Worm (Caenorhabditis elegans): ENCODE data around the gene F46E10.3.

F46E10.3 gene

DNA sequence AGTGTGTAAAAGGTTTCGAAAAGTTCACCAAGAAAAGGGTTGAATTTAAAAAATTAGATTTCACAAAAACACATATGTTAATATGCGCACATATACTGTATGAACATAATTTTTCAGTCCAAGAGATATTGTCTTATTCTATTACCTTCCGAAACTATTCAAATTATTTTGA lies at the start of gene F46E10.3:
Gene F46E10.3 (plus strand): TSS at position 73 of the 172 bp plus-strand sequence.
- no peak for TF ChIP-seq T23F11.4 (GFP tag; optimal IDR thresholded peaks at IDR 0.05)
- no peak for TF ChIP-seq che-1 (tag; optimal IDR thresholded peaks at IDR 0.05)
- no peak for TF ChIP-seq fax-1 (tag; optimal IDR thresholded peaks at IDR 0.05)
- TF ChIP-seq nhr-11 (tag; optimal IDR thresholded peaks at IDR 0.05), result no peak
- TF ChIP-seq unc-86 (tag; optimal IDR thresholded peaks at IDR 0.05), result no peak
- TF ChIP-seq mec-3 (tag; optimal IDR thresholded peaks at IDR 0.05; ENCODE audit: borderline replicate concordance), result no peak
- TF ChIP-seq ceh-48 (tag; optimal IDR thresholded peaks at IDR 0.05), result no peak
- TF ChIP-seq ceh-22 (tag; optimal IDR thresholded peaks at IDR 0.05), result no peak
- TF ChIP-seq lin-11 (tag; optimal IDR thresholded peaks at IDR 0.05), result no peak
- TF ChIP-seq sox-4 (tag; optimal IDR thresholded peaks at IDR 0.05), result no peak
- no peak for TF ChIP-seq rnt-1 (tag; optimal IDR thresholded peaks at IDR 0.05)
- no peak for TF ChIP-seq hlh-13 (GFP tag; optimal IDR thresholded peaks at IDR 0.05)
- no peak for TF ChIP-seq ztf-16 (tag; optimal IDR thresholded peaks at IDR 0.05)
- TF ChIP-seq ceh-31 (tag; optimal IDR thresholded peaks at IDR 0.05), result no peak
- no peak for TF ChIP-seq pha-2 (tag; optimal IDR thresholded peaks at IDR 0.05)
- TF ChIP-seq pax-1 (tag; optimal IDR thresholded peaks at IDR 0.05), result no peak
- TF ChIP-seq Y22D7AL.16 (tag; optimal IDR thresholded peaks at IDR 0.05), result no peak
- no peak for TF ChIP-seq sdc-2 (tag; optimal IDR thresholded peaks at IDR 0.05)
- TF ChIP-seq hlh-6 (tag; optimal IDR thresholded peaks at IDR 0.05), result no peak
- TF ChIP-seq K02D7.2 (tag; optimal IDR thresholded peaks at IDR 0.05), result no peak

DNA sequence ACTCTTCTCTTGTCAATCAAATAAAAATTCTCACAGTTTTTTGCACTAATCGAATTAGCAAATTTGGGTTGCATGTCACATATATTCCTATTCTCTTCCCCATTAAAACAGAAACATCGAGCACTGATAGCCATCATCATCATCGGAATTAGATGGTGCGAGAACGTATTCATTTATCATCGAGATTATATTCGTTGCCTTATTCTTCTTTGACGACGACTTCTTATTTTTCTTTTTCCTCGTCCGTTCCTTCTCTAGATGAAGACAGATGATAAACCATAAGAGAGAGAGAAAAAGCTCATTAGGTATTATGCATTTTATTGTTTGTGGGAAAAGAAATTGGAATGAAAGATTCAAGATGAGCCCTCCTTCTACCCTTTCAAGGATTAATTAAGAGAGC lies 46.9 kb upstream of the F46E10.3 start:
- no peak for TF ChIP-seq sox-4 (tag; optimal IDR thresholded peaks at IDR 0.05)
- no peak for TF ChIP-seq K02D7.2 (tag; optimal IDR thresholded peaks at IDR 0.05)
- no peak for TF ChIP-seq hlh-13 (GFP tag; optimal IDR thresholded peaks at IDR 0.05)
- no peak for TF ChIP-seq hlh-15 (tag; optimal IDR thresholded peaks at IDR 0.05)
- no peak for TF ChIP-seq ceh-48 (tag; optimal IDR thresholded peaks at IDR 0.05)
- TF ChIP-seq elt-2 (tag; optimal IDR thresholded peaks at IDR 0.05), result no peak
- TF ChIP-seq ceh-2 (tag; optimal IDR thresholded peaks at IDR 0.05), result no peak
- TF ChIP-seq syd-9 (tag; optimal IDR thresholded peaks at IDR 0.05), result no peak
- TF ChIP-seq ref-2 (tag; optimal IDR thresholded peaks at IDR 0.05), result no peak
- no peak for TF ChIP-seq nfya-1 (tag; optimal IDR thresholded peaks at IDR 0.05)
- no peak for TF ChIP-seq C38D4.7 (GFP tag; optimal IDR thresholded peaks at IDR 0.05)
- TF ChIP-seq F13H6.1 (tag; optimal IDR thresholded peaks at IDR 0.05), result no peak
- no peak for TF ChIP-seq tbx-7 (tag; optimal IDR thresholded peaks at IDR 0.05)
- TF ChIP-seq fkh-6 (tag; optimal IDR thresholded peaks at IDR 0.05), result no peak
- TF ChIP-seq ceh-19 (GFP tag; optimal IDR thresholded peaks at IDR 0.05), result no peak
- no peak for TF ChIP-seq ama-1 (optimal IDR thresholded peaks at IDR 0.05)
- no peak for TF ChIP-seq hlh-6 (tag; optimal IDR thresholded peaks at IDR 0.05)

DNA sequence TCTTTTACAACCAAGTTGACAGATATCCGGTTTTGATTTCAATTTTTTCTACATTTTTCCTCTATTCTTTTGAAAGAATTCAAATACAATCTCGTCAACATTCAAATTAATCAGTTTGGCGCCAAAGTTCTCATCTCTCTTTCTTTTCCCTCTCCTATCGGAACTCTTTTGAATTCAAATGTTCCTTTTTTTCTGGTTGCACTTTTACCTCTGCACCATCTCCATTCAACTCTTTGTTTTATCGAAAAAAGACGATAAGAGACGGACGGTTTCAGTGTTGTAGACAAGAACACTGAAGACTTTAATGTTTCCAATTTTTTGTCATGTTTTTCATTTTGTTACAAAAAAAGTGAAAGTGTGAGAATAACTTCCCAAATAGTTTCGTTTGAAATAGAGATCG lies 42.1 kb upstream of the F46E10.3 start:
- TF ChIP-seq C38D4.7 (GFP tag; optimal IDR thresholded peaks at IDR 0.05) (no peak), T23F11.4 (GFP tag; optimal IDR thresholded peaks at IDR 0.05) (no peak), ets-4 (tag; optimal IDR thresholded peaks at IDR 0.05) (no peak), ceh-22 (tag; optimal IDR thresholded peaks at IDR 0.05) (no peak), fax-1 (tag; optimal IDR thresholded peaks at IDR 0.05) (no peak), pha-2 (tag; optimal IDR thresholded peaks at IDR 0.05) (no peak), hlh-15 (tag; optimal IDR thresholded peaks at IDR 0.05) (no peak), fkh-10 (GFP tag; optimal IDR thresholded peaks at IDR 0.05) (no peak), zip-5 (tag; optimal IDR thresholded peaks at IDR 0.05) (no peak), Y22D7AL.16 (tag; optimal IDR thresholded peaks at IDR 0.05) (no peak), C08G9.2 (tag; optimal IDR thresholded peaks at IDR 0.05) (no peak), pha-4 (tag; optimal IDR thresholded peaks at IDR 0.05) (no peak), syd-9 (tag; optimal IDR thresholded peaks at IDR 0.05) (no peak), unc-86 (tag; optimal IDR thresholded peaks at IDR 0.05) (no peak), lim-6 (tag; optimal IDR thresholded peaks at IDR 0.05) (no peak), hlh-30 (tag; optimal IDR thresholded peaks at IDR 0.05; ENCODE audit: insufficient read depth) (no peak), eyg-1 (tag; optimal IDR thresholded peaks at IDR 0.05) (no peak), ceh-6 (GFP tag; optimal IDR thresholded peaks at IDR 0.05) (no peak), pat-9 (tag; optimal IDR thresholded peaks at IDR 0.05) (no peak), sox-2 (GFP tag; IDR thresholded peaks at IDR 0.05) (no peak)
